Worm (Caenorhabditis elegans): ENCODE data around the gene R02E4.1.

R02E4.1 gene

ce11 chrX:4142202-4142601 is 37.9 kb upstream of the R02E4.1 start (continued):
- TF ChIP-seq egl-43 (GFP tag; IDR thresholded peaks at IDR 0.05) (peak; percentile 47; the same call in 1 of the 2 replicates), mes-2 (tag; optimal IDR thresholded peaks at IDR 0.05; ENCODE audit: poor library complexity, severe bottlenecking) (peak; percentile 2), nhr-42 (GFP tag; IDR thresholded peaks at IDR 0.05) (peak; percentile 80; the same call in 1 of the 2 replicates), Y5F2A.4 (GFP tag; optimal IDR thresholded peaks at IDR 0.05) (no peak), T20F7.1 (GFP tag; optimal IDR thresholded peaks at IDR 0.05) (peak; percentile 60), F26F4.8 (GFP tag; conservative IDR thresholded peaks at IDR 0.05) (no peak), pha-4 (GFP tag; IDR thresholded peaks at IDR 0.05) (peak; percentile 50; the same call in 1 of the 2 replicates), pha-4 (tag; optimal IDR thresholded peaks at IDR 0.05) (no peak), spr-1 (tag; optimal IDR thresholded peaks at IDR 0.05) (peak; percentile 26), zfp-2 (tag; optimal IDR thresholded peaks at IDR 0.05) (no peak), madf-5 (GFP tag; IDR thresholded peaks at IDR 0.05) (peak in 1 of 2 experiments; percentile 82; a peak in 1 of 4 replicates), hlh-30 (tag; optimal IDR thresholded peaks at IDR 0.05; ENCODE audit: insufficient read depth) (peak; percentile 98), hlh-11 (tag; optimal IDR thresholded peaks at IDR 0.05) (peak; percentile 98), dmd-9 (GFP tag; IDR thresholded peaks at IDR 0.05) (0 out of 2 replicates have a peak, but pooled peaks have one; percentile 5), ceh-32 (tag; optimal IDR thresholded peaks at IDR 0.05; ENCODE audit: poor library complexity) (peak; percentile 48), mep-1 (tag; optimal IDR thresholded peaks at IDR 0.05) (peak; percentile 63), saeg-2 (GFP tag; IDR thresholded peaks at IDR 0.05) (peak; percentile 80), lin-38 (GFP tag; IDR thresholded peaks at IDR 0.05) (no peak), ctbp-1 (GFP tag; IDR thresholded peaks at IDR 0.05) (peak; percentile 58; the same call in 1 of the 2 replicates), lin-1 (GFP tag; IDR thresholded peaks at IDR 0.05) (peak; percentile 92), lin-13 (GFP tag; optimal IDR thresholded peaks at IDR 0.05) (peak; percentile 88), fkh-10 (GFP tag; optimal IDR thresholded peaks at IDR 0.05) (no peak)

- TF ChIP-seq hlh-11 (tag; optimal IDR thresholded peaks at IDR 0.05) (peak; percentile 62), lin-15B (tag; optimal IDR thresholded peaks at IDR 0.05) (no peak), skn-1 (tag; optimal IDR thresholded peaks at IDR 0.05) (no peak), ctbp-1 (GFP tag; IDR thresholded peaks at IDR 0.05) (no peak), dve-1 (tag; optimal IDR thresholded peaks at IDR 0.05; ENCODE audit: insufficient read depth) (peak; percentile 43), nhr-48 (tag; optimal IDR thresholded peaks at IDR 0.05) (peak; percentile 41), pha-4 (GFP tag; IDR thresholded peaks at IDR 0.05) (no peak), pha-4 (tag; optimal IDR thresholded peaks at IDR 0.05) (no peak), aha-1 (tag) (peak; percentile 70), ZK337.2 (GFP tag; IDR thresholded peaks at IDR 0.05) (no peak), nhr-102 (tag; optimal IDR thresholded peaks at IDR 0.05) (peak; percentile 31), php-3 (GFP tag; IDR thresholded peaks at IDR 0.05) (0 out of 2 replicates have a peak, but pooled peaks have one; percentile 18), mep-1 (tag; optimal IDR thresholded peaks at IDR 0.05) (peak; percentile 3), mxl-3 (GFP tag; optimal IDR thresholded peaks at IDR 0.05) (peak; percentile 16), nhr-28 (tag; optimal IDR thresholded peaks at IDR 0.05) (peak; percentile 63), snpc-1.2 (GFP tag; IDR thresholded peaks at IDR 0.05) (0 out of 2 replicates have a peak, but pooled peaks have one; percentile 28), hif-1 (tag; optimal IDR thresholded peaks at IDR 0.05) (peak in 1 of 2 experiments; percentile 91), hlh-30 (tag; optimal IDR thresholded peaks at IDR 0.05; ENCODE audit: insufficient read depth) (peak; percentile 44), dmd-6 (GFP tag; IDR thresholded peaks at IDR 0.05) (peak; percentile 46), lsy-2 (tag; optimal IDR thresholded peaks at IDR 0.05) (peak in 1 of 2 experiments; percentile 25), F37D6.2 (tag; optimal IDR thresholded peaks at IDR 0.05) (no peak), mdl-1 (tag; optimal IDR thresholded peaks at IDR 0.05) (peak in 1 of 2 experiments; percentile 76), ceh-44 (GFP tag; IDR thresholded peaks at IDR 0.05) (no peak), hmg-1.1 (GFP tag; IDR thresholded peaks at IDR 0.05) (no peak), tra-1 (GFP tag; IDR thresholded peaks at IDR 0.05) (no peak), unc-62 (GFP tag; optimal IDR thresholded peaks at IDR 0.05 in 1 of 2) (peak in 1 of 2 experiments; percentile 94), unc-62 (tag; optimal IDR thresholded peaks at IDR 0.05) (no peak), daf-16 (GFP tag; optimal IDR thresholded peaks at IDR 0.05) (peak in 1 of 2 experiments; percentile 69), daf-16 (tag; optimal IDR thresholded peaks at IDR 0.05) (peak; percentile 94)
Measured at ce11 chrX:4140755-4141417, 36.6 kb upstream of the R02E4.1 start.
